Fruit fly (Drosophila melanogaster): ENCODE data around the gene Burs.

DNA sequence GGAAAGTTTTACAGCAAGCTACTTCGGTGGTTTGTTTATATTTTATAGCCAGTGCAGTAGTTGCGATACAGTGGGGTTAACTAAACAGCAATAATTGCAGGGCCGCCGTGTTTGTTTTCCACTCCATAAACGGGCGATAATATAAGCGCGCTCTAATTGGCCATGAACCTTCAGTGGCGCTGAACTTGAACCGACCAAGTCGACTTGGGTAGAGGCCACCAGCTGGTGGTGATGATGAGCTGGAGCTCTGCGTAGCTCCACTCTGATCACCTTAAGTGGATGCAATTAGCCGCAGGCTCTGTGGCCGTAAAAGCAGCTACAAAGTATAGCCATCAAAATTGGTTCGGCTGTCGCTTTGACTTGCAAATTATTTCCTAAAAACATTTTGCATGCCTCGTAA is 10.8 kb downstream of the Burs start:
- no peak for TF ChIP-seq CG8478 (optimal IDR thresholded peaks at IDR 0.05)
- no peak for TF ChIP-seq CTCF (optimal IDR thresholded peaks at IDR 0.05)
